Worm (Caenorhabditis elegans) whole organism, L1 larva: ENCODE measurements around the gene sel-11.

Experiments used
- aha-1 ChIP-seq: fragments of 150-350 bp; optimal IDR thresholded peaks from 2 replicates; lab custom pipeline; 2014; ENCODE audit warnings: missing biosample characterization, missing genetic modification characterization
- dpl-1 ChIP-seq, 3 experiments: fragments of 150-350 bp in 2 of 3; sonication (generic microtip) in 1 of 3; optimal IDR thresholded peaks; 2 replicates each; lab custom pipeline; 2014 to 2017; ENCODE audit warnings: missing biosample characterization in 3 of 3, missing genetic modification characterization in 3 of 3, missing genetic modification reagents in 3 of 3
- lin-35 ChIP-seq, 2 experiments: fragments of 150-350 bp; optimal IDR thresholded peaks; 2 replicates each; lab custom pipeline; 2014; ENCODE audit warnings: missing biosample characterization in 2 of 2, missing genetic modification characterization in 2 of 2, missing genetic modification reagents in 2 of 2
- nhr-12 ChIP-seq: sonication (generic microtip); optimal IDR thresholded peaks from 2 replicates; lab custom pipeline; 2017; ENCODE audit warnings: missing biosample characterization, missing genetic modification characterization

DNA sequence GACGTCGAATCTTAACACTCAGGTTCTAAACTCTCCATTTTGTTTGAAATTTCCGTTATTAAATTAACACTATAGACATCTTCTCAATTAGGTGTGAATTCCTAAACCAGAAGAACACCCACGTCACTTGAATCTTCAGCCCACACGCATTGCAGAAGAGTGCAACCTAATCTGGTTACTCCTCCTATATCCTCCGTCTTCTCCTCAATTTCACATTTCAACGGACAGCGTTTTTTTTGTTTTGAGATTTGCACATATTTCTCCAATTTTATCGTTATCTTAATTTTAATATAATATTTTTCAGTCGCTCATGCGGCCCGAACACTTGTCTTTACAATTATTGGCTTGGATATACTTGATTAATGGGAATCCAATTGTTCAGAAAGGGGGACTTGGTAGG, 9.8 kb upstream of the sel-11 start, which contains the start of gene smoc-1:
- TF ChIP-seq lin-35 (GFP tag; optimal IDR thresholded peaks at IDR 0.05; lab: Kevin White, UChicago) (no peak), aha-1 (no peak), nhr-12 (tag; lab: Kevin White, UChicago) (no peak), dpl-1 (GFP tag; optimal IDR thresholded peaks at IDR 0.05; lab: Kevin White, UChicago) (no peak)
